Worm (Caenorhabditis elegans) whole organism, mixed stage, embryonic: ENCODE data around the gene F07C4.11.

Source experiments
- M03D4.4 ChIP-seq: sonication (generic microtip); optimal IDR thresholded peaks from 2 replicates; lab custom pipeline; 2017; ENCODE audit warnings: mild to moderate bottlenecking, missing genetic modification characterization, missing compliant biosample characterization
- bed-3 ChIP-seq: fragments of 200-800 bp; sonication (Bioruptor generic); optimal IDR thresholded peaks from 3 replicates; lab custom pipeline; 2018; ENCODE audit warnings: mild to moderate bottlenecking, missing genetic modification characterization, moderate library complexity, missing compliant biosample characterization
- blmp-1 ChIP-seq: fragments of 150-350 bp; optimal IDR thresholded peaks from 2 replicates; lab custom pipeline; 2014; ENCODE audit warnings: missing biosample characterization, missing genetic modification characterization
- ceh-39 ChIP-seq: fragments of 150-350 bp; optimal IDR thresholded peaks from 2 replicates; lab custom pipeline; 2014; ENCODE audit warnings: missing biosample characterization, missing genetic modification characterization
- ceh-43 ChIP-seq: fragments of 200-800 bp; sonication (Bioruptor generic); optimal IDR thresholded peaks from 2 replicates; lab custom pipeline; 2018; ENCODE audit warnings: mild to moderate bottlenecking, missing genetic modification characterization, moderate library complexity, missing compliant biosample characterization
- ceh-83 ChIP-seq: fragments of 200-800 bp; sonication (Bioruptor generic); optimal IDR thresholded peaks from 2 replicates; lab custom pipeline; 2018; ENCODE audit warnings: mild to moderate bottlenecking, missing genetic modification characterization, missing compliant biosample characterization
- ces-1 ChIP-seq: fragments of 150-350 bp; optimal IDR thresholded peaks from 2 replicates; lab custom pipeline; 2014; ENCODE audit warnings: missing biosample characterization, missing genetic modification reagents, missing genetic modification characterization
- cnd-1 ChIP-seq: fragments of 200-800 bp; sonication (Bioruptor generic); optimal IDR thresholded peaks from 2 replicates; lab custom pipeline; 2018; ENCODE audit warnings: mild to moderate bottlenecking, missing genetic modification characterization, missing compliant biosample characterization
- elt-3 ChIP-seq: fragments of 150-350 bp; optimal IDR thresholded peaks from 2 replicates; lab custom pipeline; 2014; ENCODE audit warnings: missing biosample characterization, missing genetic modification characterization
- flh-1 ChIP-seq: fragments of 200-800 bp; sonication (Bioruptor generic); optimal IDR thresholded peaks from 2 replicates; lab custom pipeline; 2018; ENCODE audit warnings: mild to moderate bottlenecking, missing genetic modification characterization, moderate library complexity, missing compliant biosample characterization
- hlh-1 ChIP-seq: fragments of 150-350 bp; optimal IDR thresholded peaks from 2 replicates; lab custom pipeline; 2014; ENCODE audit warnings: missing biosample characterization, missing genetic modification reagents, missing genetic modification characterization
- lin-13 ChIP-seq: fragments of 150-350 bp; optimal IDR thresholded peaks from 2 replicates; lab custom pipeline; 2014; ENCODE audit warnings: missing biosample characterization, missing genetic modification characterization
- lin-32 ChIP-seq: fragments of 200-800 bp; sonication (Bioruptor generic); optimal IDR thresholded peaks from 2 replicates; lab custom pipeline; 2018; ENCODE audit warnings: mild to moderate bottlenecking, missing genetic modification characterization, missing compliant biosample characterization
- lsy-2 ChIP-seq: fragments of 150-350 bp; optimal IDR thresholded peaks from 2 replicates; lab custom pipeline; 2014; ENCODE audit warnings: missing biosample characterization, missing genetic modification characterization
- mab-5 ChIP-seq: fragments of 150-350 bp; optimal IDR thresholded peaks from 2 replicates; lab custom pipeline; 2014; ENCODE audit warnings: missing biosample characterization, missing genetic modification characterization
- mep-1 ChIP-seq: fragments of 150-350 bp; optimal IDR thresholded peaks from 2 replicates; lab custom pipeline; 2017; ENCODE audit warnings: missing biosample characterization, missing genetic modification reagents, missing genetic modification characterization, inconsistent platforms
- mls-2 ChIP-seq: sonication (generic microtip); optimal IDR thresholded peaks from 2 replicates; lab custom pipeline; 2016; ENCODE audit warnings: mild to moderate bottlenecking, missing genetic modification characterization, moderate library complexity, missing compliant biosample characterization
- nhr-12 ChIP-seq: fragments of 150-350 bp; optimal IDR thresholded peaks from 2 replicates; lab custom pipeline; 2014; ENCODE audit warnings: missing biosample characterization, missing genetic modification characterization
- nhr-2 ChIP-seq: fragments of 150-350 bp; optimal IDR thresholded peaks from 2 replicates; lab custom pipeline; 2014; ENCODE audit warnings: missing biosample characterization, missing genetic modification characterization
- nhr-237 ChIP-seq: fragments of 150-350 bp; optimal IDR thresholded peaks from 2 replicates; lab custom pipeline; 2014; ENCODE audit warnings: missing biosample characterization, missing genetic modification characterization
- nhr-28 ChIP-seq: fragments of 150-350 bp; optimal IDR thresholded peaks from 2 replicates; lab custom pipeline; 2014; ENCODE audit warnings: missing biosample characterization, missing genetic modification characterization
- nhr-76 ChIP-seq: sonication (generic microtip); optimal IDR thresholded peaks from 2 replicates; lab custom pipeline; 2017; ENCODE audit warnings: missing biosample characterization, missing genetic modification characterization
- pha-4 ChIP-seq: fragments of 150-350 bp; optimal IDR thresholded peaks from 2 replicates; lab custom pipeline; 2018; ENCODE audit warnings: missing biosample characterization, missing genetic modification reagents, missing genetic modification characterization
- snpc-4 ChIP-seq: fragments of 150-350 bp; optimal IDR thresholded peaks from 2 replicates; lab custom pipeline; 2014; ENCODE audit warnings: missing biosample characterization, missing genetic modification characterization
- sptf-1 ChIP-seq: sonication (generic microtip); optimal IDR thresholded peaks from 2 replicates; lab custom pipeline; 2017; ENCODE audit warnings: mild to moderate bottlenecking, missing genetic modification characterization, moderate library complexity, missing compliant biosample characterization
- tbx-8 ChIP-seq: fragments of 200-800 bp; sonication (Bioruptor generic); optimal IDR thresholded peaks from 2 replicates; lab custom pipeline; 2018; ENCODE audit warnings: mild to moderate bottlenecking, missing genetic modification characterization, moderate library complexity, missing compliant biosample characterization
- unc-39 ChIP-seq: fragments of 150-350 bp; optimal IDR thresholded peaks from 2 replicates; lab custom pipeline; 2014; ENCODE audit warnings: missing biosample characterization, missing genetic modification characterization
- unc-62 ChIP-seq: fragments of 150-350 bp; optimal IDR thresholded peaks from 2 replicates; lab custom pipeline; 2014; ENCODE audit warnings: missing biosample characterization, missing genetic modification reagents, missing genetic modification characterization
- zip-8 ChIP-seq: fragments of 150-350 bp; optimal IDR thresholded peaks from 2 replicates; lab custom pipeline; 2014; ENCODE audit warnings: missing biosample characterization, missing genetic modification characterization
- ztf-11 ChIP-seq: fragments of 150-350 bp; optimal IDR thresholded peaks from 2 replicates; lab custom pipeline; 2014; ENCODE audit warnings: missing biosample characterization, missing genetic modification characterization

Gene F07C4.11

DNA sequence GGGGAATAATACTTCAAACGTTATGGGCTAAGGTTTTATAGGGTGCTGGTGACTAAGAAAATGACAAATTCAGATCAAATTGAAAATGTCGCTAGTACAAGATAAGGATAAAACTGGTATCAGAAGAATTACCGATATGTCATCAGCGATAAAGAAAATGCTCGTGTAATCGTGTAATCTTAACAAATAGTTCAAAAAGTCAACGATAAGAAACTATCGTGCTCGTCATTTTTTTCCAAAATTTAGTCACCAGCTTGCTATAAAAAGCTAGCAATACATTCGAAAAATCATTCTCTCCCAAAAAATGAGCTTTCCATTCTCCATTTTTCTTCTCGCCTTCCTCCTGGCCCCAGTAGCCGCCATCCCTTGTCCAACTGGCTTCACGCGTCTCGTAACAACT lies 5.5 kb downstream of the F07C4.11 start, which contains the start of gene clec-45:
Gene clec-45, plus strand, starts transcription at position 301 of the 400 bp plus-strand sequence.
- no peak for TF ChIP-seq zip-8 (tag; lab: Kevin White, UChicago)
- no peak for TF ChIP-seq mep-1 (tag; lab: Kevin White, UChicago)
- TF ChIP-seq unc-39 (tag; lab: Kevin White, UChicago) = no peak

DNA sequence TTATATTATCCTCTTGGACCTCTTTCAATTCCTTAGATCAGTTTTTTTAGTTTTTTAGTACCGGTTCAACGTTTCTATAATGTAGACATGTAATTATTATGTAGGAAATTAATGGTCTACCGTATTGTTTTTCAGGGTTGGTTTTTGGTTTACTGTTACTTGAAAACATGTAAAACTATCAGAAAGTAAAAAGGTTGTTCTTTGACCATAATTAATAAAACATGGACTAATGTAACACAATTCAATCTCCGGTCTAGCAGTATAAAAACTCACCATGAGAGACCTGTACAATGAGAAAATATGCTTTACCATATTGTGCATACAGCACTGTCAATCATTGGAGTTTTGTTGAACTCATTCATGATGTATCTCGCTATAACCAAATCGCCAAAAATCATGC lies 7.8 kb downstream of the F07C4.11 start, which contains the start of gene srd-29:
Gene srd-29, plus strand, starts transcription at position 301 of the 400 bp plus-strand sequence.
- TF ChIP-seq blmp-1 = no peak

DNA sequence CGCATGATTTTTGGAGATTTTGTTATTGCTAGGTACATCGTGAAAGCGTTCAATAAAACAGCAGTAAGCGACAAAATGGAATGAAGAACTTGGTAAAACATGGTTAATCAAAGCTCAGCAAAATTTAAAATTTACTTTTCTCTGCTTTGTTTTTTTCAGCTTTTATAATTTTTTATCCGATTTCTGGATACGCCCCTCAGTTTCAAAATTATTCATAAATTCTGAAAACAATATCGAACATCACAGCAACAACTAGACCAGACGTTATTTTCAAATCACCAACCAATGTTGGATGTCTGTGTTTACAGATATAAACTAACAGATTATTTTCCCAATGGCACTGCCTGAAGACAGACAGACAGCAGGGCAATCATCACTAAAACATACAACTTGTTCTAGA lies 8.7 kb downstream of the F07C4.11 start, which contains the start of gene srd-31:
Gene srd-31, minus strand, starts transcription at position 101 of the 400 bp plus-strand sequence.
- no peak for TF ChIP-seq snpc-4 (tag; lab: Kevin White, UChicago)
- TF ChIP-seq sptf-1 (tag; lab: Kevin White, UChicago) = no peak

DNA sequence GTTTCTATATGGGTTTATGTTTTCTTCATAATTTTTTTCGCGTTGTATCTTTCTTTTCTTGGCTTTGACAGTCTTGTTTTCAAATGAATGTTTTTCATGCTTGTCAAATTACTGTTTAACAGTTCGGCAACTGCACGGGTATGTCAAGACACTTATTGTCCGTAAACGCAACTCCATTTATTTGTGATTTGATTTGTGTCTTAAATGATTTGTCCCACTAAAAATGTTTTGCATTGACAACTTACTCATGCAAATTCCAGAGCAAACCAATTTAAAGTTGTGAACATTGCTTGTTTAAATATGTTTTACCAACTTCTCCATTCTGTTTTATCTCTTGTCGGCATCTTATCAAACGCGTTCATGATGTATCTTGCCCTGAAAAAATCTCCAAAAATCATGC lies 11.6 kb downstream of the F07C4.11 start, which contains the start of gene srd-25:
Gene srd-25, plus strand, starts transcription at position 301 of the 400 bp plus-strand sequence.
- no peak for TF ChIP-seq ceh-39 (tag; lab: Kevin White, UChicago)
- no peak for TF ChIP-seq ceh-43 (GFP tag; lab: Kevin White, UChicago)
- no peak for TF ChIP-seq nhr-237
- no peak for TF ChIP-seq ceh-83
- no peak for TF ChIP-seq nhr-28 (tag; lab: Kevin White, UChicago)
- TF ChIP-seq lin-13 (tag; lab: Kevin White, UChicago) = no peak
- no peak for TF ChIP-seq elt-3 (tag; lab: Kevin White, UChicago)
- TF ChIP-seq nhr-76 (tag; lab: Kevin White, UChicago) = no peak
- TF ChIP-seq hlh-1 (tag; lab: Kevin White, UChicago) = no peak
- TF ChIP-seq nhr-12 (tag; lab: Kevin White, UChicago) = no peak
- TF ChIP-seq unc-39 (tag; lab: Kevin White, UChicago) = no peak
- no peak for TF ChIP-seq snpc-4 (tag; lab: Kevin White, UChicago)
- TF ChIP-seq blmp-1 = no peak

DNA sequence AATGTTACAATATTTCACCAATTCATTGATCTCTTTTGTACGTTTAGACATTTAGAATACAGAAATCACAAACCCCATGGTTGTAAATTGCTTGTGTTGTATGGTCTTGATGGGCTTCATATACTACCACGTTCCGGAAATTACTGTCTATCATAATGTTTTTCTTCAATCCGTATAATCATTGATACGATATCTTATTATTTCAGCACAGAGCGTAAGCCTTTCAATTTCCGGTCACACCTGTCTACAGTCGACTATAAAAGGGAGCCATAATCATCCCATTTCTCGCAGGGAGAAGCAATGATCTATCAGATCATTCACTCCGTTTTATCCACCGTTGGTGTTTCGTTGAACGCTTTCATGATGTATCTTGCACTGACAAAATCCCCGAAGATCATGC lies 13.8 kb downstream of the F07C4.11 start, which contains the start of gene srd-30:
Gene srd-30, plus strand, starts transcription at position 301 of the 400 bp plus-strand sequence.
- TF ChIP-seq bed-3 (GFP tag; lab: Kevin White, UChicago) (no peak), ceh-43 (GFP tag; lab: Kevin White, UChicago) (no peak), sptf-1 (tag; lab: Kevin White, UChicago) (no peak), nhr-2 (tag; lab: Kevin White, UChicago) (no peak), flh-1 (GFP tag; lab: Kevin White, UChicago) (no peak), lin-13 (tag; lab: Kevin White, UChicago) (no peak), ztf-11 (tag; lab: Kevin White, UChicago) (no peak), mab-5 (tag; lab: Kevin White, UChicago) (no peak), elt-3 (tag; lab: Kevin White, UChicago) (no peak), pha-4 (tag; lab: Kevin White, UChicago) (no peak), unc-62 (no peak), tbx-8 (no peak), hlh-1 (tag; lab: Kevin White, UChicago) (no peak), snpc-4 (tag; lab: Kevin White, UChicago) (no peak), zip-8 (tag; lab: Kevin White, UChicago) (no peak), blmp-1 (no peak), mls-2 (tag; lab: Kevin White, UChicago) (no peak), nhr-237 (no peak), cnd-1 (tag; lab: Kevin White, UChicago) (no peak), nhr-12 (tag; lab: Kevin White, UChicago) (no peak)

DNA sequence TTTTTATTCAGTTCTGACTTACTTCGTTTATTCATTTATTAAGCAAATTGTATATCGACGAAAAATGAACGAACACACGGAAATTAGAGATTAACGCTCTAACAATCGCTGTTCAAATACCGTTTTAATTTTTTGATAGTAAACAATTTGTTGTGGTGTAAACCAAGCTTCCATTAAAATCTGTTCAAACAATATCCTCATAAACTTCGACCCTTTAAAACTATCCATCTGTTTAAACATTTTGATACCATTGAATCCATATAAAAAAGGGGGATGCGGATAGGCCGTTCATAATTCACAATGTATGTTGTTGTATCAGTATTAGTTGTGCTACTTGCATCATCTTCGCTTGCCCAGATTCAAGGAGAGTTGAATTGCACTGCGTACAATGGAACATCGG lies 16.8 kb downstream of the F07C4.11 start, which contains the start of gene F07C4.6:
Gene F07C4.6, plus strand, starts transcription at position 301 of the 400 bp plus-strand sequence.
- no peak for TF ChIP-seq nhr-76 (tag; lab: Kevin White, UChicago)
- TF ChIP-seq M03D4.4 = no peak
- TF ChIP-seq lsy-2 (tag; lab: Kevin White, UChicago) = no peak

DNA sequence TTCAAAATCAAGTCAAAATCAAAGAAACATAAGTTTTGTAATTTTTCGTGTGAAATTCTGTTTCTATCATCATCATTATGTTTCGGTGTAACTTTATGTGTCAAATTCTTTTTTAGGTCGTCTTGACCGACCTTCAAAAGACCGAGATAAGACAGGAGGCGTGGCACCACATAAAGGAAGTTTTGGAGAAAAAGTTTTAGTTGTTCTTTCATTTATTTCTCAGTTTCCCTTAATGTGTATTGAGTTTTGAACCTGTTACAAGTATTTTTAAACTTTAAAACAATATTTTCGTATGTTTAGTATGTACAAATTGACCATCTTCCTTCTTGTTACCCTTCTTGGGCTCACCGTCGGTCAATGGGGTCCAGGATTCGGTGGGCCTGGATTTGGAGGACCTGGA lies 18.7 kb downstream of the F07C4.11 start, which contains the start of gene grsp-4:
Gene grsp-4, plus strand, starts transcription at position 301 of the 400 bp plus-strand sequence.
- TF ChIP-seq ceh-39 (tag; lab: Kevin White, UChicago) (no peak), lsy-2 (tag; lab: Kevin White, UChicago) (no peak), tbx-8 (no peak), ces-1 (GFP tag; lab: Kevin White, UChicago) (no peak), snpc-4 (tag; lab: Kevin White, UChicago) (no peak), zip-8 (tag; lab: Kevin White, UChicago) (no peak), ceh-43 (GFP tag; lab: Kevin White, UChicago) (no peak), mls-2 (tag; lab: Kevin White, UChicago) (no peak), lin-32 (GFP tag; lab: Kevin White, UChicago) (no peak)
- TF ChIP-seq, all 35 proteins: peak for 0
